Fruit fly (Drosophila melanogaster) whole organism, prepupa: ENCODE measurements around the gene CG31441.

Source experiments
- CG11762 ChIP-seq: fragments of 200-800 bp; sonication (Bioruptor generic); optimal IDR thresholded peaks from 3 replicates; lab custom pipeline; 2016; ENCODE audit warnings: missing biosample characterization, missing genetic modification characterization; ENCODE audit not compliant: insufficient read depth
- net ChIP-seq: fragments of 200-800 bp; sonication (Bioruptor generic); optimal IDR thresholded peaks from 3 replicates; lab custom pipeline; 2016; ENCODE audit warnings: missing biosample characterization, missing genetic modification characterization

DNA sequence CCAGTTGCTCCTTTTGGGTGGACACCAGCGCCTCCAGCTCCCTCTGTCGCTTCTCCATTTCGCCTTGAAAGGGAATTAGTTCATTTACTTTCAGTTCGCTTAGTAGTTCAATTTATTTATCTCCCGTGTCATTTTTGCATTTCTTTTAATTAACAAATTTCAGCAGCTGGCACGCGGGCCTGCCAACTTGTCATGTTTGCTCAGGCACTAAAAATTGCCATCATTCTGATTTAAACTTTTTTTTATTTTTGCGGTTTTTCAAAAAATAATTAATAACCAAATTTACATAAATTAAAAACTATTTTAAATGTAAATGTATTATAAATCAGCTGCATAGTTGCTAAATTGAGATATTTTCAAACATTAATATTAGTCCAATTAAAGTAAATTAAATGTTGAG is 5.7 kb upstream of the CG31441 start, which contains the start of gene GCC88:
- TF ChIP-seq CG11762 (no peak), net (GFP tag; lab: Kevin White, UChicago) (no peak)
